Worm (Caenorhabditis elegans) whole organism, midembryonic: Measurements from ENCODE around the gene srg-41.

ENCODE experiments used
- T22C8.4 ChIP-seq: fragments of 200-800 bp; sonication (Bioruptor generic); IDR thresholded peaks from 2 replicates; pipeline ENCODE4 v1.3.6; 2022; ENCODE audit warnings: missing genetic modification characterization, missing compliant biosample characterization
- cog-1 ChIP-seq: sonication (generic microtip); optimal IDR thresholded peaks from 2 replicates; lab custom pipeline; 2016; ENCODE audit warnings: missing genetic modification characterization, missing compliant biosample characterization
- flt-1 ChIP-seq: fragments of 200-800 bp; sonication (Bioruptor generic); IDR thresholded peaks from 2 replicates; pipeline ENCODE4 v1.3.6; 2022; ENCODE audit warnings: missing genetic modification characterization, missing compliant biosample characterization
- klf-2 ChIP-seq: fragments of 200-800 bp; sonication (Bioruptor generic); conservative IDR thresholded peaks from 2 replicates; pipeline ENCODE4 v1.3.6; 2022; ENCODE audit warnings: missing genetic modification reagents, missing genetic modification characterization, missing compliant biosample characterization
- med-1 ChIP-seq: sonication (generic microtip); optimal IDR thresholded peaks from 2 replicates; lab custom pipeline; 2017; ENCODE audit warnings: missing genetic modification characterization, mild to moderate bottlenecking, missing compliant biosample characterization, antibody characterized with exemption, missing genetic modification reagents; ENCODE audit not compliant: insufficient read depth
- ref-1 ChIP-seq: fragments of 200-800 bp; sonication (Bioruptor generic); conservative IDR thresholded peaks from 2 replicates; pipeline ENCODE4 v1.3.6; 2022; ENCODE audit warnings: missing genetic modification reagents, missing genetic modification characterization, missing compliant biosample characterization
- tab-1 ChIP-seq: fragments of 200-800 bp; sonication (Bioruptor generic); IDR thresholded peaks from 2 replicates; pipeline ENCODE4 v1.3.6; 2022; ENCODE audit warnings: missing genetic modification characterization, missing compliant biosample characterization
- ztf-23 ChIP-seq: fragments of 200-800 bp; sonication (Bioruptor generic); IDR thresholded peaks from 2 replicates; pipeline ENCODE4 v1.3.6; 2022; ENCODE audit warnings: missing genetic modification reagents, missing genetic modification characterization, missing compliant biosample characterization
- ztf-29 ChIP-seq: fragments of 200-800 bp; sonication (Bioruptor generic); IDR thresholded peaks from 2 replicates; pipeline ENCODE4 v1.3.6; 2022; ENCODE audit warnings: missing genetic modification reagents, missing genetic modification characterization, missing compliant biosample characterization

The srg-41 gene

ce11 chrV:11121247-11121646, 40.4 kb downstream of the srg-41 start:
- TF ChIP-seq flt-1 (GFP tag; lab: Robert Waterston, UW): no peak

- TF ChIP-seq flt-1 (GFP tag; lab: Robert Waterston, UW) (no peak), T22C8.4 (GFP tag; lab: Robert Waterston, UW) (no peak), cog-1 (tag; lab: Kevin White, UChicago) (no peak), ztf-23 (GFP tag; lab: Robert Waterston, UW) (no peak), ref-1 (GFP tag; lab: Robert Waterston, UW) (no peak), ztf-29 (GFP tag; lab: Robert Waterston, UW) (no peak), klf-2 (no peak), med-1 (no peak), tab-1 (GFP tag; lab: Robert Waterston, UW) (no peak)
Measured at ce11 chrV:11119294-11119755, 42.4 kb downstream of the srg-41 start, which contains the start of gene scb-1. scb-1 (minus strand) TSS chrV:11119705.

- TF ChIP-seq flt-1 (GFP tag; lab: Robert Waterston, UW): no peak
- TF ChIP-seq klf-2: no peak
- no peak for TF ChIP-seq ztf-23 (GFP tag; lab: Robert Waterston, UW)
- TF ChIP-seq tab-1 (GFP tag; lab: Robert Waterston, UW): no peak
- no peak for TF ChIP-seq ztf-29 (GFP tag; lab: Robert Waterston, UW)
- no peak for TF ChIP-seq med-1
- TF ChIP-seq T22C8.4 (GFP tag; lab: Robert Waterston, UW): no peak
- TF ChIP-seq ref-1 (GFP tag; lab: Robert Waterston, UW): no peak
- no peak for TF ChIP-seq cog-1 (tag; lab: Kevin White, UChicago)
Measured at ce11 chrV:11118179-11118725, 43.4 kb downstream of the srg-41 start.

- TF ChIP-seq klf-2 (no peak), T22C8.4 (GFP tag; lab: Robert Waterston, UW) (no peak), ztf-29 (GFP tag; lab: Robert Waterston, UW) (no peak), med-1 (no peak), ztf-23 (GFP tag; lab: Robert Waterston, UW) (no peak), flt-1 (GFP tag; lab: Robert Waterston, UW) (no peak), tab-1 (GFP tag; lab: Robert Waterston, UW) (no peak), ref-1 (GFP tag; lab: Robert Waterston, UW) (no peak), cog-1 (tag; lab: Kevin White, UChicago) (no peak)
Measured at ce11 chrV:11113607-11114006, 48.1 kb downstream of the srg-41 start, which contains the start of gene math-33. math-33 (plus strand) TSS chrV:11113907.

ce11 chrV:11113041-11113574, 48.6 kb downstream of the srg-41 start, which contains the start of gene erfa-3:
erfa-3 (minus strand) TSS chrV:11113091.
- TF ChIP-seq med-1 (peak; percentile 91), klf-2 (peak; percentile 40; the same call in 1 of the 2 replicates), tab-1 (GFP tag; lab: Robert Waterston, UW) (no peak; the same call in 1 of the 2 replicates), ztf-29 (GFP tag; lab: Robert Waterston, UW) (peak; percentile 72; the same call in 1 of the 2 replicates), cog-1 (tag; lab: Kevin White, UChicago) (peak; percentile 58), ztf-23 (GFP tag; lab: Robert Waterston, UW) (peak; percentile 88), flt-1 (GFP tag; lab: Robert Waterston, UW) (no peak; the same call in none of the 2 replicates), ref-1 (GFP tag; lab: Robert Waterston, UW) (0 out of 2 replicates have a peak, but pooled peaks have one; percentile 14), T22C8.4 (GFP tag; lab: Robert Waterston, UW) (peak; percentile 66)
